Worm (Caenorhabditis elegans) whole organism, L4 larva: ENCODE measurements around the gene mak-1.
A peak's percentile ranks its signal among the peaks of the same experiment; 100 is the strongest.

Source experiments
- F10B5.3 ChIP-seq: sonication (generic microtip); optimal IDR thresholded peaks from 2 replicates; lab custom pipeline; 2016; ENCODE audit warnings: mild to moderate bottlenecking, missing genetic modification characterization, missing compliant biosample characterization
- F26F4.8 ChIP-seq: fragments of 200-800 bp; sonication (Bioruptor generic); conservative IDR thresholded peaks from 2 replicates; pipeline ENCODE4 v1.3.6; 2022; ENCODE audit warnings: missing genetic modification characterization, missing compliant biosample characterization
- F37D6.2 ChIP-seq: sonication (generic microtip); optimal IDR thresholded peaks from 2 replicates; lab custom pipeline; 2016; ENCODE audit warnings: mild to moderate bottlenecking, missing genetic modification characterization, missing compliant biosample characterization
- Y5F2A.4 ChIP-seq: fragments of 200-800 bp; sonication (Bioruptor generic); optimal IDR thresholded peaks from 2 replicates; lab custom pipeline; 2018; ENCODE audit warnings: mild to moderate bottlenecking, missing genetic modification characterization, missing compliant biosample characterization
- ceh-32 ChIP-seq: sonication (generic microtip); optimal IDR thresholded peaks from 2 replicates; lab custom pipeline; 2016; ENCODE audit warnings: mild to moderate bottlenecking, missing genetic modification characterization, missing compliant biosample characterization; ENCODE audit not compliant: poor library complexity
- ceh-82 ChIP-seq: sonication (generic microtip); optimal IDR thresholded peaks from 2 replicates; lab custom pipeline; 2017; ENCODE audit warnings: missing biosample characterization, missing genetic modification characterization
- ces-1 ChIP-seq: fragments of 150-350 bp; sonication (generic microtip); optimal IDR thresholded peaks from 4 replicates; lab custom pipeline; 2014; ENCODE audit warnings: missing biosample characterization, missing genetic modification reagents, missing genetic modification characterization
- ctbp-1 ChIP-seq: fragments of 200-800 bp; sonication (Bioruptor generic); IDR thresholded peaks from 2 replicates; pipeline ENCODE4 v1.3.6; 2022; ENCODE audit warnings: missing genetic modification reagents, missing genetic modification characterization, missing compliant biosample characterization
- daf-12 ChIP-seq: fragments of 150-350 bp; optimal IDR thresholded peaks from 2 replicates; lab custom pipeline; 2014; ENCODE audit warnings: missing biosample characterization, missing genetic modification reagents, missing genetic modification characterization
- daf-16 ChIP-seq, 3 experiments: sonication (generic microtip); optimal IDR thresholded peaks; 2 replicates each; lab custom pipeline; 2016 to 2017; ENCODE audit warnings: missing genetic modification characterization in 3 of 3, missing genetic modification reagents in 3 of 3, mild to moderate bottlenecking in 2 of 3, missing compliant biosample characterization in 2 of 3, missing biosample characterization in 1 of 3, moderate library complexity in 1 of 3
- dmd-6 ChIP-seq: fragments of 200-800 bp; sonication (Bioruptor generic); IDR thresholded peaks from 2 replicates; pipeline ENCODE4 v1.3.6; 2022; ENCODE audit warnings: missing genetic modification reagents, missing genetic modification characterization, missing compliant biosample characterization
- dmd-9 ChIP-seq: fragments of 200-800 bp; sonication (Bioruptor generic); IDR thresholded peaks from 2 replicates; pipeline ENCODE4 v1.3.6; 2022; ENCODE audit warnings: missing genetic modification reagents, missing genetic modification characterization, missing compliant biosample characterization
- dve-1 ChIP-seq: sonication (generic microtip); optimal IDR thresholded peaks from 2 replicates; lab custom pipeline; 2017; ENCODE audit warnings: antibody characterized with exemption, mild to moderate bottlenecking, missing genetic modification characterization, missing compliant biosample characterization; ENCODE audit not compliant: insufficient read depth
- egl-27 ChIP-seq: sonication (generic microtip); optimal IDR thresholded peaks from 3 replicates; lab custom pipeline; 2017; ENCODE audit warnings: missing biosample characterization, missing genetic modification reagents, missing genetic modification characterization
- hif-1 ChIP-seq, 2 experiments: sonication (generic microtip); optimal IDR thresholded peaks; 2 replicates each; lab custom pipeline; 2016 to 2017; ENCODE audit warnings: missing compliant biosample characterization in 2 of 2, missing genetic modification characterization in 2 of 2, missing genetic modification reagents in 2 of 2, missing genotype in 2 of 2, mild to moderate bottlenecking in 1 of 2
- hlh-11 ChIP-seq: fragments of 200-800 bp; sonication (Bioruptor generic); optimal IDR thresholded peaks from 2 replicates; lab custom pipeline; 2018; ENCODE audit warnings: mild to moderate bottlenecking, missing genetic modification characterization, missing compliant biosample characterization
- hlh-30 ChIP-seq: sonication (generic microtip); optimal IDR thresholded peaks from 2 replicates; lab custom pipeline; 2017; ENCODE audit warnings: antibody characterized with exemption, mild to moderate bottlenecking, missing genetic modification characterization, missing compliant biosample characterization; ENCODE audit not compliant: insufficient read depth
- lin-39 ChIP-seq: fragments of 150-350 bp; optimal IDR thresholded peaks from 2 replicates; lab custom pipeline; 2014; ENCODE audit warnings: missing biosample characterization, missing genetic modification reagents, missing genetic modification characterization
- mdl-1 ChIP-seq, 2 experiments: fragments of 150-350 bp in 1 of 2; sonication (generic microtip) in 1 of 2; optimal IDR thresholded peaks; 2 replicates each; lab custom pipeline; 2014 to 2017; ENCODE audit warnings: missing biosample characterization in 2 of 2, missing genetic modification characterization in 2 of 2
- mep-1 ChIP-seq: fragments of 150-350 bp; sonication (generic microtip); optimal IDR thresholded peaks from 3 replicates; lab custom pipeline; 2014; ENCODE audit warnings: missing biosample characterization, missing genetic modification characterization
- mes-2 ChIP-seq: sonication (generic microtip); optimal IDR thresholded peaks from 2 replicates; lab custom pipeline; 2016; ENCODE audit warnings: missing genotype, mild to moderate bottlenecking, missing genetic modification characterization, missing compliant biosample characterization; ENCODE audit not compliant: poor library complexity, severe bottlenecking
- mxl-3 ChIP-seq: fragments of 200-800 bp; sonication (Bioruptor generic); optimal IDR thresholded peaks from 2 replicates; lab custom pipeline; 2018; ENCODE audit warnings: mild to moderate bottlenecking, missing genetic modification characterization, missing compliant biosample characterization
- nhr-102 ChIP-seq: sonication (generic microtip); optimal IDR thresholded peaks from 2 replicates; lab custom pipeline; 2016; ENCODE audit warnings: mild to moderate bottlenecking, missing genetic modification characterization, moderate library complexity, missing compliant biosample characterization
- nhr-111 ChIP-seq: fragments of 200-800 bp; sonication (Bioruptor generic); optimal IDR thresholded peaks from 2 replicates; lab custom pipeline; 2018; ENCODE audit warnings: mild to moderate bottlenecking, missing genetic modification characterization, missing compliant biosample characterization
- nhr-25 ChIP-seq: sonication (generic microtip); optimal IDR thresholded peaks from 2 replicates; lab custom pipeline; 2017; ENCODE audit warnings: missing genetic modification characterization, mild to moderate bottlenecking, missing compliant biosample characterization, antibody characterized with exemption, moderate library complexity, borderline replicate concordance; ENCODE audit not compliant: insufficient read depth
- nhr-28 ChIP-seq: fragments of 150-350 bp; optimal IDR thresholded peaks from 2 replicates; lab custom pipeline; 2014; ENCODE audit warnings: missing biosample characterization, missing genetic modification characterization
- nhr-42 ChIP-seq: fragments of 200-800 bp; sonication (Bioruptor generic); IDR thresholded peaks from 2 replicates; pipeline ENCODE4 v1.3.6; 2022; ENCODE audit warnings: missing genetic modification characterization, missing compliant biosample characterization
- nhr-6 ChIP-seq: fragments of 150-350 bp; optimal IDR thresholded peaks from 2 replicates; lab custom pipeline; 2014; ENCODE audit warnings: missing biosample characterization, missing genetic modification characterization
- nhr-76 ChIP-seq: fragments of 150-350 bp; optimal IDR thresholded peaks from 2 replicates; lab custom pipeline; 2014; ENCODE audit warnings: missing biosample characterization, missing genetic modification characterization
- nhr-77 ChIP-seq: fragments of 150-350 bp; optimal IDR thresholded peaks from 2 replicates; lab custom pipeline; 2014; ENCODE audit warnings: missing biosample characterization, missing genetic modification characterization
- php-3 ChIP-seq: fragments of 200-800 bp; sonication (Bioruptor generic); IDR thresholded peaks from 2 replicates; pipeline ENCODE4 v1.3.6; 2022; ENCODE audit warnings: missing genetic modification reagents, missing genetic modification characterization, missing compliant biosample characterization
- pqm-1 ChIP-seq: sonication (generic microtip); optimal IDR thresholded peaks from 2 replicates; lab custom pipeline; 2017; ENCODE audit warnings: missing biosample characterization, missing genetic modification characterization
- rbr-2 ChIP-seq: sonication (generic microtip); optimal IDR thresholded peaks from 2 replicates; lab custom pipeline; 2016; ENCODE audit warnings: missing genotype, missing genetic modification characterization, missing compliant biosample characterization
- set-16 ChIP-seq: fragments of 200-800 bp; sonication (Bioruptor generic); IDR thresholded peaks from 2 replicates; pipeline ENCODE4 v1.3.6; 2022; ENCODE audit warnings: missing genetic modification reagents, missing genetic modification characterization, missing compliant biosample characterization
- skn-1 ChIP-seq: fragments of 150-350 bp; optimal IDR thresholded peaks from 2 replicates; lab custom pipeline; 2014; ENCODE audit warnings: missing biosample characterization, missing genetic modification characterization
- spr-3 ChIP-seq: fragments of 200-800 bp; sonication (Bioruptor generic); optimal IDR thresholded peaks from 2 replicates; lab custom pipeline; 2018; ENCODE audit warnings: mild to moderate bottlenecking, missing genetic modification characterization, missing compliant biosample characterization
- tag-97 ChIP-seq: fragments of 200-800 bp; sonication (Bioruptor generic); IDR thresholded peaks from 2 replicates; pipeline ENCODE4 v1.3.6; 2022; ENCODE audit warnings: missing genetic modification characterization, missing compliant biosample characterization
- unc-39 ChIP-seq: sonication (generic microtip); optimal IDR thresholded peaks from 2 replicates; lab custom pipeline; 2017; ENCODE audit warnings: missing biosample characterization, missing genetic modification characterization
- zfp-2 ChIP-seq: sonication (generic microtip); optimal IDR thresholded peaks from 2 replicates; lab custom pipeline; 2016; ENCODE audit warnings: mild to moderate bottlenecking, missing genetic modification characterization, missing compliant biosample characterization
- zip-2 ChIP-seq: fragments of 150-350 bp; optimal IDR thresholded peaks from 2 replicates; lab custom pipeline; 2014; ENCODE audit warnings: missing biosample characterization, missing genetic modification characterization

mak-1 gene

DNA sequence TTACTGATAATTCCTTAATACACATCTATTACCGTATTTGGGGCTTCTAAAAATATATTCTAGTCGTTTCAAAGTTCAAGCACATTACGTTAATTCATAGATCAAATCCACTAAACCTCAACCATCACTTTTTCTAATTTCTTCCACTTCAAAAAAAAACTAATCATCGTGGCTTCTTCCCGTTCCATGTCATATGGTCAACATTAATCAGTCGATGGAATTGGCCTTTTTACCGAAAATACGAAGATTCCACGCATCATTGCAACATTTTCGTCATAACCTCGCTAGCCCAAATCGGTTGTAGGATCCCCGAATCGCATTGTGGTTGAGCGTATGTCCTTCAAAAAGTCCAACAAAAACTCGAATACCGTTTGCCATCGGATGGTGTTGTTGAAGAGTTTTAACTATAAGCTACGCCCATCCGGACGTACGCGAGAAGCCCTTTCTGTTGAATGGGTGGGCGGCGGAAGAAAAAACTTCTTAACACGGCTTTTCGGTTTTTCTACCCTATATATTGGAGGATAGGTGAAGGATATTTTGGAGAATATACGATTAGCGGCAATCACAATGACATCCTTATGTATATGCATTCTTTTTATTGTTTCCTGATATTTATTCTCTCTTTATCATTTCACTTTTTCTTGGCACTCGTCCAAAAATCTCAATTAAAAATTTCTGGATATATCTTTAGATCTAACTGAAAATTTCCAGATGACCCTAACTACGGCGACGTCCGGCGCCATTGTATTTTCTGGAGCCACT lies 11.4 kb upstream of the mak-1 start, which contains the start of gene rol-6 (continued):
- no peak for TF ChIP-seq mep-1
- TF ChIP-seq ceh-32 (tag; lab: Kevin White, UChicago): no peak
- TF ChIP-seq nhr-28 (tag; lab: Kevin White, UChicago): peak; percentile 30

DNA sequence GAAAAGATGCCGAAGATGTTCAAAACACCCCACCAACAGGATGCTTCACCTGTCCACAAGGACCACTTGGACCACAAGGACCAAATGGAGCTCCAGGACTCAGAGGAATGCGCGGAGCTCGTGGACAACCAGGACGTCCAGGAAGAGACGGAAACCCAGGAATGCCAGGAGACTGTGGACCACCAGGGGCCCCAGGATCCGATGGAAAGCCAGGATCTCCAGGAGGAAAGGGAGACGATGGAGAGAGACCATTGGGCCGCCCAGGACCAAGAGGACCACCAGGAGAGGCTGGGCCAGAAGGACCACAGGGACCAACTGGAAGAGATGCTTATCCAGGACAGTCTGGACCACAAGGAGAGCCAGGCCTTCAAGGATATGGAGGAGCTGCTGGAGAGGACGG lies 10.2 kb upstream of the mak-1 start:
- no peak for TF ChIP-seq nhr-111 (GFP tag; lab: Kevin White, UChicago)
- 0 out of 2 replicates have a peak, but pooled peaks have one; percentile 29 for TF ChIP-seq F26F4.8
- no peak for TF ChIP-seq lin-39 (tag; lab: Kevin White, UChicago)
- no peak for TF ChIP-seq egl-27 (tag; lab: Kevin White, UChicago)
- TF ChIP-seq set-16: peak; percentile 91
- 0 out of 2 replicates have a peak, but pooled peaks have one; percentile 7 for TF ChIP-seq nhr-42 (GFP tag; lab: Robert Waterston, UW)

DNA sequence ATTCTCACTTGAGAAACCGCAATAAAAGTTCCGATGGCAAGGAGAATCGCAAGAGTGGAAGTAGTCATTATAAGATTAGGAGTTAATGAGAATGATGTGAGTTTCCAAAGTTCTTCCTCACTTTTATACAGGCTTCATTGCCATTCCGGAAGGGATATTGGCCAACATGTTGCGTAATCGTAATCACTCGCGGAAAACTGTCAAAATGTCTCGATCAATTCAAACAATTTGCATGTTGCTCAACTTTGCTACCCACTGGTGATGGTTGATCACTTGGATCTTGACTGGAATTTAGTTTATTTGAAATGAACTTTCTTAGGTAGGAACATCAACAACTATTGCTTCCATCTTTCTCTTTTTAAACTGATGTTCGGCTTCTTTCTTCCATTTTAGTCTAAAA lies 6.4 kb upstream of the mak-1 start, which contains the start of gene idpb-4:
Gene idpb-4 (minus strand): TSS at position 101 of the 400 bp plus-strand sequence.
- TF ChIP-seq daf-12 (tag; lab: Kevin White, UChicago) (no peak), ceh-82 (tag; lab: Kevin White, UChicago) (no peak), dve-1 (tag; lab: Kevin White, UChicago) (no peak), dmd-9 (no peak), nhr-6 (tag; lab: Kevin White, UChicago) (no peak), nhr-102 (no peak), ctbp-1 (GFP tag; lab: Robert Waterston, UW) (no peak), Y5F2A.4 (GFP tag; lab: Kevin White, UChicago) (no peak), nhr-76 (tag; lab: Kevin White, UChicago) (no peak), rbr-2 (tag; lab: Kevin White, UChicago) (no peak), F37D6.2 (tag; lab: Kevin White, UChicago) (no peak)

DNA sequence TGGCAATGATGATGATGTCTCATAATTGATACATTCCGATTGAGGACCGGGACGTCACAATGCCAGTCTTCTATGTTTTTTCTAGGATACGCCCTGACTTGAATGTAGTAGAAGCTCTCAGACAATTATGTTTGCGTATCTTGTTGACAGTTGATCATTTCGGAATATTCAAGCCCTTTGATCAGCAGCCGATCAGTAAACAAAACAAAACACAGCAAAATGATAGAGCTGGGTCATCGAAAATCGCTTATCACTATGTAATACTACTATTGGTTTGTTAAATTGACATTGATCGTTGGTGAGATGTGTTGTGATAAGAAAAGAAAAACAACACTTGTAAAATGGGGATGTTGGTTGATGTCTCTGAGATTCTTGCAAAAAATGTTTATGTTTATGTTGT lies 5.6 kb upstream of the mak-1 start:
- peak; percentile 49 for TF ChIP-seq dve-1 (tag; lab: Kevin White, UChicago)
- no peak for TF ChIP-seq dmd-9
- peak; percentile 20 for TF ChIP-seq hlh-11 (tag; lab: Kevin White, UChicago)
- no peak for TF ChIP-seq daf-16 (GFP tag; optimal IDR thresholded peaks at IDR 0.05; lab: Kevin White, UChicago)
- TF ChIP-seq daf-16 (tag; optimal IDR thresholded peaks at IDR 0.05; lab: Kevin White, UChicago): peak; percentile 92

DNA sequence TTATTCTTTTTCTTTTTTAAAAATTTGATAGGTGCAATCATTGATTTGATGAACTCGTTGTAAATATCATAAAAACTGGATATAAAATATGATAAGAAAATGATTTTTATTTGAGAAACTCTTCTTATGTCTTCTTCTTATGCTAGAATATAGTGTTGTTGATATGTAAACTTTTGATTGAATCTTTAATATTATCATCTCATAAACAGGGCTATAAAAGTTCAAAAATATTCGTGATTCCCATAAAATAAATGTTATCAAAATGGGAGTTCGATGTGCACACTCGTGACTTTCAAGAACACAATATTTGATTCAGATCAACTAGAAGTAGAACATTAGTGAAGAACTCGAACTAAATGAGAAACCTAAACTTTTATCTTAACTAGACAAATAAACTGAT lies 4.9 kb upstream of the mak-1 start:
- TF ChIP-seq spr-3 (no peak), daf-16 (GFP tag; optimal IDR thresholded peaks at IDR 0.05; lab: Kevin White, UChicago) (no peak), daf-16 (tag; optimal IDR thresholded peaks at IDR 0.05; lab: Kevin White, UChicago) (peak; percentile 99), nhr-25 (no peak), pqm-1 (tag; lab: Kevin White, UChicago) (peak; percentile 25), set-16 (no peak), ces-1 (no peak), mdl-1 (tag; optimal IDR thresholded peaks at IDR 0.05; lab: Kevin White, UChicago) (peak in 1 of 2 experiments; percentile 34), nhr-77 (tag; lab: Kevin White, UChicago) (peak; percentile 82), php-3 (peak; percentile 98), dmd-6 (GFP tag; lab: Robert Waterston, UW) (peak; percentile 57), unc-39 (no peak), lin-39 (tag; lab: Kevin White, UChicago) (no peak), zfp-2 (tag; lab: Kevin White, UChicago) (no peak), nhr-28 (tag; lab: Kevin White, UChicago) (peak; percentile 66), zip-2 (tag; lab: Kevin White, UChicago) (no peak), dve-1 (tag; lab: Kevin White, UChicago) (peak; percentile 92), F10B5.3 (tag; lab: Kevin White, UChicago) (no peak), tag-97 (no peak), mxl-3 (no peak), skn-1 (tag; lab: Kevin White, UChicago) (no peak), hif-1 (tag; optimal IDR thresholded peaks at IDR 0.05; lab: Kevin White, UChicago) (no peak), hlh-11 (tag; lab: Kevin White, UChicago) (peak; percentile 53), mes-2 (tag; lab: Kevin White, UChicago) (no peak), ceh-32 (tag; lab: Kevin White, UChicago) (no peak), hlh-30 (tag; lab: Kevin White, UChicago) (peak; percentile 11)
